Fruit fly (Drosophila melanogaster) whole organism, embryonic: Measurements from ENCODE around the gene Delta.

Experiments
- Awh ChIP-seq: fragments of 200-800 bp; sonication (Bioruptor generic); IDR thresholded peaks from 2 replicates; pipeline ENCODE4, ENCODE4 v1.3.6; 2022; ENCODE audit warnings: missing biosample characterization, missing genetic modification characterization
- Bgb ChIP-seq: fragments of 200-800 bp; sonication (Bioruptor generic); IDR thresholded peaks from 2 replicates; pipeline ENCODE4 v1.3.6; 2022; ENCODE audit warnings: missing biosample characterization, missing genetic modification characterization; ENCODE audit not compliant: partially characterized antibody
- CG10431 ChIP-seq: fragments of 200-800 bp; sonication (Bioruptor generic); optimal IDR thresholded peaks from 3 replicates; lab custom pipeline; 2018; ENCODE audit warnings: missing biosample characterization, mild to moderate bottlenecking, missing genetic modification characterization
- CG10959 ChIP-seq: fragments of 200-800 bp; sonication (Bioruptor generic); IDR thresholded peaks from 2 replicates; pipeline ENCODE4 v1.3.6; 2022; ENCODE audit warnings: missing biosample characterization, missing genetic modification characterization
- CG11093 ChIP-seq: fragments of 200-800 bp; sonication (Bioruptor generic); IDR thresholded peaks from 3 replicates; pipeline ENCODE4 v1.3.6; 2022; ENCODE audit warnings: missing biosample characterization, missing genetic modification characterization
- CG12155 ChIP-seq: fragments of 200-800 bp; sonication (Bioruptor generic); optimal IDR thresholded peaks from 3 replicates; lab custom pipeline; 2016; ENCODE audit warnings: missing biosample characterization, missing genetic modification characterization
- CG12744 ChIP-seq: fragments of 200-800 bp; sonication (Bioruptor generic); optimal IDR thresholded peaks from 2 replicates; lab custom pipeline; 2016; ENCODE audit warnings: missing biosample characterization, missing genetic modification characterization
- CG1792 ChIP-seq: fragments of 200-800 bp; sonication (Bioruptor generic); optimal IDR thresholded peaks from 2 replicates; lab custom pipeline; 2016; ENCODE audit warnings: missing biosample characterization, missing genetic modification characterization
- CG43689 ChIP-seq: fragments of 200-800 bp; sonication (Bioruptor generic); IDR thresholded peaks from 2 replicates; pipeline ENCODE4 v1.3.6; 2022; ENCODE audit warnings: missing biosample characterization, missing genetic modification characterization
- CG5953 ChIP-seq: fragments of 200-800 bp; sonication (Bioruptor generic); IDR thresholded peaks from 2 replicates; pipeline ENCODE4 v1.3.6; 2022; ENCODE audit warnings: missing biosample characterization, missing genetic modification characterization
- CG6791 ChIP-seq: fragments of 200-800 bp; sonication (Bioruptor generic); IDR thresholded peaks from 3 replicates; pipeline ENCODE4 v1.3.6; 2022; ENCODE audit warnings: missing biosample characterization, missing genetic modification characterization; ENCODE audit not compliant: partially characterized antibody
- CG7357 ChIP-seq: fragments of 200-800 bp; sonication (Bioruptor generic); IDR thresholded peaks from 3 replicates; pipeline ENCODE4 v1.3.6; 2022; ENCODE audit warnings: missing biosample characterization, missing genetic modification characterization
- CG7786 ChIP-seq: fragments of 200-800 bp; sonication (Bioruptor generic); optimal IDR thresholded peaks from 2 replicates; lab custom pipeline; 2016; ENCODE audit warnings: missing biosample characterization, missing genetic modification characterization
- CG8478 ChIP-seq: fragments of >200 bp; optimal IDR thresholded peaks from 2 replicates; lab custom pipeline; 2018
- CG9876 ChIP-seq: fragments of 200-800 bp; sonication (Bioruptor generic); optimal IDR thresholded peaks from 2 replicates; lab custom pipeline; 2016; ENCODE audit warnings: missing biosample characterization, missing genetic modification characterization
- Drgx ChIP-seq: fragments of 200-800 bp; sonication (Bioruptor generic); IDR thresholded peaks from 2 replicates; pipeline ENCODE4 v1.3.6; 2022; ENCODE audit warnings: missing biosample characterization, missing genetic modification characterization
- E2f1 ChIP-seq: fragments of 200-800 bp; sonication (Bioruptor generic); IDR thresholded peaks from 2 replicates; pipeline ENCODE4 v1.3.6; 2022; ENCODE audit warnings: missing biosample characterization, missing genetic modification characterization
- Gug ChIP-seq: fragments of 200-800 bp; sonication (Bioruptor generic); IDR thresholded peaks from 4 replicates; pipeline ENCODE4 v1.3.6; 2022; ENCODE audit warnings: missing biosample characterization, missing genetic modification characterization
- H15 ChIP-seq: fragments of 200-800 bp; sonication (Bioruptor generic); IDR thresholded peaks from 3 replicates; pipeline ENCODE4 v1.3.6; 2022; ENCODE audit warnings: missing biosample characterization, missing genetic modification characterization
- Opbp ChIP-seq: fragments of 200-800 bp; sonication (Bioruptor generic); IDR thresholded peaks from 3 replicates; pipeline ENCODE4 v1.3.6; 2022; ENCODE audit warnings: missing biosample characterization, missing genetic modification characterization; ENCODE audit not compliant: partially characterized antibody
- Sry-β ChIP-seq: fragments of 200-800 bp; sonication (Bioruptor generic); optimal IDR thresholded peaks from 2 replicates; lab custom pipeline; 2018; ENCODE audit warnings: missing biosample characterization, mild to moderate bottlenecking, missing genetic modification characterization, moderate library complexity
- az2 ChIP-seq: fragments of 200-800 bp; sonication (Bioruptor generic); optimal IDR thresholded peaks from 3 replicates; lab custom pipeline; 2016; ENCODE audit warnings: missing biosample characterization, missing genetic modification characterization
- bcd ChIP-seq: fragments of 200-800 bp; sonication (Bioruptor generic); optimal IDR thresholded peaks from 2 replicates; lab custom pipeline; 2017; ENCODE audit warnings: missing biosample characterization, mild to moderate bottlenecking, missing genetic modification characterization
- bsh ChIP-seq, 2 experiments: fragments of 200-800 bp; sonication (Bioruptor generic); optimal IDR thresholded peaks; 2 replicates each; lab custom pipeline; 2017 to 2018; ENCODE audit warnings: mild to moderate bottlenecking in 2 of 2, missing biosample characterization in 2 of 2, missing genetic modification characterization in 2 of 2, moderate library complexity in 1 of 2
- cg ChIP-seq: fragments of 200-800 bp; sonication (Bioruptor generic); optimal IDR thresholded peaks from 3 replicates; lab custom pipeline; 2019; ENCODE audit warnings: missing biosample characterization, mild to moderate bottlenecking, missing genetic modification characterization, moderate library complexity
- corto ChIP-seq: fragments of 200-800 bp; sonication (Bioruptor generic); optimal IDR thresholded peaks from 2 replicates; lab custom pipeline; 2016; ENCODE audit warnings: missing biosample characterization, mild to moderate bottlenecking, missing genetic modification characterization, moderate library complexity
- crp ChIP-seq, 2 experiments: fragments of 200-800 bp; sonication (Bioruptor generic); optimal IDR thresholded peaks; 2 replicates in 1 of 2; 3 replicates in 1 of 2; lab custom pipeline; 2017; ENCODE audit warnings: missing biosample characterization in 2 of 2, missing genetic modification characterization in 2 of 2, mild to moderate bottlenecking in 1 of 2, moderate library complexity in 1 of 2
- da ChIP-seq: fragments of 200-800 bp; sonication (Bioruptor generic); optimal IDR thresholded peaks from 2 replicates; lab custom pipeline; 2016; ENCODE audit warnings: missing biosample characterization, missing genetic modification characterization
- emc ChIP-seq: fragments of 200-800 bp; sonication (Bioruptor generic); optimal IDR thresholded peaks from 2 replicates; lab custom pipeline; 2016; ENCODE audit warnings: missing biosample characterization, missing genetic modification characterization
- exex ChIP-seq: fragments of 200-800 bp; sonication (Bioruptor generic); optimal IDR thresholded peaks from 4 replicates; lab custom pipeline; 2018; ENCODE audit warnings: missing biosample characterization, mild to moderate bottlenecking, missing genetic modification characterization, moderate library complexity
- gce ChIP-seq: fragments of 200-800 bp; sonication (Bioruptor generic); IDR thresholded peaks from 3 replicates; pipeline ENCODE4 v1.3.6; 2022; ENCODE audit warnings: missing biosample characterization, missing genetic modification characterization
- grn ChIP-seq: fragments of 200-800 bp; sonication (Bioruptor generic); optimal IDR thresholded peaks from 3 replicates; lab custom pipeline; 2017; ENCODE audit warnings: missing biosample characterization, missing genetic modification characterization
- insv ChIP-seq, 2 experiments: fragments of 200-800 bp; sonication (Bioruptor generic); optimal IDR thresholded peaks; 3 replicates each; lab custom pipeline; 2016 to 2018; ENCODE audit warnings: missing biosample characterization in 2 of 2, missing genetic modification characterization in 2 of 2
- lbe ChIP-seq: fragments of 200-800 bp; sonication (Bioruptor generic); optimal IDR thresholded peaks from 2 replicates; lab custom pipeline; 2016; ENCODE audit warnings: missing biosample characterization, mild to moderate bottlenecking, missing genetic modification characterization
- nom ChIP-seq: fragments of 200-800 bp; sonication (Bioruptor generic); optimal IDR thresholded peaks from 2 replicates; lab custom pipeline; 2017; ENCODE audit warnings: missing biosample characterization, missing genetic modification characterization, mild to moderate bottlenecking, moderate library complexity, missing genetic modification reagents
- pzg ChIP-seq: fragments of 200-800 bp; sonication (Bioruptor generic); optimal IDR thresholded peaks from 3 replicates; lab custom pipeline; 2018; ENCODE audit warnings: missing biosample characterization, mild to moderate bottlenecking, missing genetic modification characterization, moderate library complexity
- sens ChIP-seq: fragments of 200-800 bp; sonication (Bioruptor generic); peaks from one replicate; lab custom pipeline; 2016; ENCODE audit warnings: missing biosample characterization, missing genetic modification characterization
- sr ChIP-seq: fragments of 200-800 bp; sonication (Bioruptor generic); IDR thresholded peaks from 3 replicates; pipeline ENCODE4 v1.3.6; 2022; ENCODE audit warnings: missing biosample characterization, missing genetic modification characterization
- wek ChIP-seq: fragments of 200-800 bp; sonication (Bioruptor generic); optimal IDR thresholded peaks from 3 replicates; lab custom pipeline; 2018; ENCODE audit warnings: missing biosample characterization, mild to moderate bottlenecking, missing genetic modification characterization, moderate library complexity
- zfh1 ChIP-seq: fragments of 200-800 bp; sonication (Bioruptor generic); IDR thresholded peaks from 3 replicates; pipeline ENCODE4 v1.3.6; 2022; ENCODE audit warnings: missing biosample characterization, missing genetic modification characterization

Gene Delta

dm6 chr3R:19317184-19317747 is 8.8 kb downstream of the Delta start (continued):
- TF ChIP-seq CG12155 (GFP tag; lab: Kevin White, UChicago) = no peak
- no peak for TF ChIP-seq CG12744 (GFP tag; lab: Kevin White, UChicago)
- no peak for TF ChIP-seq sr (GFP tag; lab: Robert Waterston, UW)
- TF ChIP-seq da (GFP tag; lab: Kevin White, UChicago) = no peak
- no peak for TF ChIP-seq CG1792 (GFP tag; lab: Kevin White, UChicago)
- TF ChIP-seq insv (GFP tag; optimal IDR thresholded peaks at IDR 0.05; lab: Kevin White, UChicago) = no peak
- no peak for TF ChIP-seq CG10431 (GFP tag; lab: Kevin White, UChicago)
- no peak for TF ChIP-seq CG5953
- TF ChIP-seq zfh1 (GFP tag; lab: Robert Waterston, UW) = no peak
- TF ChIP-seq Bgb = no peak
- 0 out of 3 replicates have a peak, but pooled peaks have one; percentile 21 for TF ChIP-seq Opbp (GFP tag; lab: Robert Waterston, UW)

dm6 chr3R:19314283-19314682 is 11.7 kb downstream of the Delta start:
- TF ChIP-seq Gug (GFP tag; lab: Robert Waterston, UW) (no peak), exex (no peak), gce (no peak), nom (GFP tag; lab: Kevin White, UChicago) (peak; percentile 60), CG6791 (GFP tag; lab: Robert Waterston, UW) (no peak), CG9876 (no peak), lbe (GFP tag; lab: Kevin White, UChicago) (peak; percentile 62), corto (GFP tag; lab: Kevin White, UChicago) (peak; percentile 84), CG43689 (GFP tag; lab: Robert Waterston, UW) (no peak), H15 (no peak), pzg (GFP tag; lab: Kevin White, UChicago) (no peak), E2f1 (0 out of 2 replicates have a peak, but pooled peaks have one; percentile 16), bcd (GFP tag; lab: Kevin White, UChicago) (no peak), Drgx (GFP tag; lab: Robert Waterston, UW) (peak; percentile 32; the same call in 1 of the 2 replicates), sens (peak; percentile 76), CG11093 (GFP tag; lab: Robert Waterston, UW) (no peak), CG10959 (GFP tag; lab: Robert Waterston, UW) (no peak), bsh (GFP tag; optimal IDR thresholded peaks at IDR 0.05; lab: Kevin White, UChicago) (peak in 1 of 2 experiments; percentile 57), Awh (no peak), insv (GFP tag; optimal IDR thresholded peaks at IDR 0.05; lab: Kevin White, UChicago) (no peak), az2 (no peak), CG7357 (GFP tag; lab: Robert Waterston, UW) (no peak), crp (GFP tag; optimal IDR thresholded peaks at IDR 0.05; lab: Kevin White, UChicago) (no peak)

dm6 chr3R:19313200-19313599 is 12.8 kb downstream of the Delta start:
- TF ChIP-seq Drgx (GFP tag; lab: Robert Waterston, UW) = peak; percentile 30
- no peak for TF ChIP-seq CG8478 (lab: Kevin White, UChicago)

- TF ChIP-seq CG10431 (GFP tag; lab: Kevin White, UChicago) (no peak), Sry-β (GFP tag; lab: Kevin White, UChicago) (no peak), Bgb (no peak), grn (GFP tag; lab: Kevin White, UChicago) (peak; percentile 6), CG7786 (no peak), emc (GFP tag; lab: Kevin White, UChicago) (no peak), Drgx (GFP tag; lab: Robert Waterston, UW) (0 out of 2 replicates have a peak, but pooled peaks have one; percentile 18), nom (GFP tag; lab: Kevin White, UChicago) (peak; percentile 32), wek (GFP tag; lab: Kevin White, UChicago) (no peak), cg (peak; percentile 43)
These were observed 13.7 kb downstream of the Delta start for dm6 chr3R:19312281-19312827.
